Worm (Caenorhabditis elegans): ENCODE data around the gene sas-4.

- TF ChIP-seq ama-1 (optimal IDR thresholded peaks at IDR 0.05) (no peak), hmbx-1 (tag; optimal IDR thresholded peaks at IDR 0.05) (no peak), hnd-1 (tag; optimal IDR thresholded peaks at IDR 0.05) (no peak), flt-1 (GFP tag; IDR thresholded peaks at IDR 0.05) (no peak), tbx-11 (GFP tag; IDR thresholded peaks at IDR 0.05) (no peak), B0310.2 (tag; optimal IDR thresholded peaks at IDR 0.05) (no peak), aly-1 (tag; optimal IDR thresholded peaks at IDR 0.05) (no peak), tbx-37 (GFP tag; conservative IDR thresholded peaks at IDR 0.05) (no peak), ceh-13 (GFP tag; optimal IDR thresholded peaks at IDR 0.05) (no peak), pes-1 (GFP tag; IDR thresholded peaks at IDR 0.05) (no peak), F13C5.2 (tag; optimal IDR thresholded peaks at IDR 0.05) (no peak), hmg-4 (GFP tag; optimal IDR thresholded peaks at IDR 0.05) (no peak), sea-1 (GFP tag; conservative IDR thresholded peaks at IDR 0.05) (no peak)
Measured at ce11 chrIII:8312393-8312792, 6.0 kb downstream of the sas-4 start, which contains the start of gene F10E9.2.
